2 worm cellular contexts compared by ENCODE assay signal in genomic region chrIII:5080700-5081572, ce11.
A peak's percentile ranks its signal among the peaks of the same experiment; 100 is the strongest.
TF ChIP-seq lines count a peak whose summit lies in the region.

No protein-coding gene starts in this region.

TF ChIP-seq in whole organism, L1 larva, 84 proteins besides CTCF, POLR2A, EP300 and RAD21 (continued from another document):
- peak; percentile 26 for TF ChIP-seq unc-130 (tag; optimal IDR thresholded peaks at IDR 0.05; lab: Kevin White, UChicago)
- no peak for TF ChIP-seq unc-98 (GFP tag; IDR thresholded peaks at IDR 0.05; lab: Robert Waterston, UW)
- TF ChIP-seq ztf-11 (tag; optimal IDR thresholded peaks at IDR 0.05; lab: Kevin White, UChicago) = peak in 1 of 2 experiments; percentile 84
- peak; percentile 65 for TF ChIP-seq isw-1 (GFP tag; IDR thresholded peaks at IDR 0.05; lab: Robert Waterston, UW)
- no peak for TF ChIP-seq unc-30 (tag; optimal IDR thresholded peaks at IDR 0.05; lab: Kevin White, UChicago)
- TF ChIP-seq fkh-10 (GFP tag; optimal IDR thresholded peaks at IDR 0.05; lab: Kevin White, UChicago) = peak; percentile 58
- peak; percentile 84 for TF ChIP-seq ztf-4 (tag; optimal IDR thresholded peaks at IDR 0.05; lab: Kevin White, UChicago)
- TF ChIP-seq hlh-17 (GFP tag; optimal IDR thresholded peaks at IDR 0.05; lab: Kevin White, UChicago; ENCODE audit: borderline replicate concordance) = no peak
- peak; percentile 88 for TF ChIP-seq egl-13 (tag; optimal IDR thresholded peaks at IDR 0.05; lab: Kevin White, UChicago)
- peak; percentile 89 for TF ChIP-seq unc-86 (tag; optimal IDR thresholded peaks at IDR 0.05; lab: Kevin White, UChicago)
- TF ChIP-seq C34B4.2 (tag; optimal IDR thresholded peaks at IDR 0.05; lab: Kevin White, UChicago) = peak; percentile 15
- peak; percentile 82 for TF ChIP-seq ceh-8 (GFP tag; optimal IDR thresholded peaks at IDR 0.05; lab: Kevin White, UChicago)
- no peak for TF ChIP-seq pqm-1 (tag; optimal IDR thresholded peaks at IDR 0.05; lab: Kevin White, UChicago)
- peak; percentile 53 for TF ChIP-seq nhr-77 (tag; optimal IDR thresholded peaks at IDR 0.05; lab: Kevin White, UChicago)
- TF ChIP-seq F16B12.6 (tag; optimal IDR thresholded peaks at IDR 0.05; lab: Kevin White, UChicago) = peak; percentile 21
- peak in 1 of 2 experiments; percentile 51 for TF ChIP-seq mdl-1 (tag; optimal IDR thresholded peaks at IDR 0.05; lab: Kevin White, UChicago)
- peak; percentile 65 to 76 for TF ChIP-seq lin-35 (GFP tag; optimal IDR thresholded peaks at IDR 0.05; lab: Kevin White, UChicago)
- TF ChIP-seq sup-37 (GFP tag; optimal IDR thresholded peaks at IDR 0.05; lab: Kevin White, UChicago) = peak; percentile 63
- TF ChIP-seq Y116A8C.19 (tag; optimal IDR thresholded peaks at IDR 0.05; lab: Kevin White, UChicago; ENCODE audit: borderline replicate concordance) = no peak
- TF ChIP-seq efl-3 (GFP tag; optimal IDR thresholded peaks at IDR 0.05; lab: Kevin White, UChicago) = peak; percentile 64
- TF ChIP-seq pag-3 (tag; optimal IDR thresholded peaks at IDR 0.05; lab: Kevin White, UChicago; ENCODE audit: borderline replicate concordance, insufficient read depth) = no peak
- TF ChIP-seq nhr-12 (tag; optimal IDR thresholded peaks at IDR 0.05; lab: Kevin White, UChicago) = no peak
- TF ChIP-seq unc-62 (GFP tag; optimal IDR thresholded peaks at IDR 0.05; lab: Kevin White, UChicago) = no peak

TF ChIP-seq in whole organism, young adult, 124 proteins besides CTCF, POLR2A, EP300 and RAD21 (continued from another document):
- TF ChIP-seq zim-3 (tag; optimal IDR thresholded peaks at IDR 0.05; lab: Kevin White, UChicago) (peak; percentile 86), F23B12.7 (tag; optimal IDR thresholded peaks at IDR 0.05; lab: Kevin White, UChicago; ENCODE audit: insufficient read depth) (peak; percentile 69), zfh-2 (GFP tag; conservative IDR thresholded peaks at IDR 0.05; lab: Robert Waterston, UW) (no peak), nhr-179 (tag; optimal IDR thresholded peaks at IDR 0.05; lab: Kevin White, UChicago) (peak; percentile 19), ceh-91 (GFP tag; IDR thresholded peaks at IDR 0.05; lab: Robert Waterston, UW) (no peak; the same call in 1 of the 2 replicates), F10E7.11 (tag; optimal IDR thresholded peaks at IDR 0.05; lab: Kevin White, UChicago) (peak; percentile 79), unc-62 (GFP tag; optimal IDR thresholded peaks at IDR 0.05; lab: Kevin White, UChicago) (no peak), ceh-27 (GFP tag; optimal IDR thresholded peaks at IDR 0.05; lab: Kevin White, UChicago) (peak; percentile 65), unc-130 (GFP tag; optimal IDR thresholded peaks at IDR 0.05; lab: Kevin White, UChicago) (peak; percentile 79), nfyb-1 (GFP tag; IDR thresholded peaks at IDR 0.05; lab: Robert Waterston, UW) (peak; percentile 94), rpc-1 (optimal IDR thresholded peaks at IDR 0.05; lab: Kevin White, UChicago) (peak; percentile 70), rpc-1 (tag; optimal IDR thresholded peaks at IDR 0.05; lab: Kevin White, UChicago) (peak; percentile 89), ztf-22 (GFP tag; optimal IDR thresholded peaks at IDR 0.05; lab: Kevin White, UChicago) (no peak), bed-2 (GFP tag; IDR thresholded peaks at IDR 0.05; lab: Robert Waterston, UW) (peak; percentile 75), nhr-120 (GFP tag; IDR thresholded peaks at IDR 0.05; lab: Robert Waterston, UW) (no peak), ceh-40 (GFP tag; IDR thresholded peaks at IDR 0.05; lab: Robert Waterston, UW) (peak; percentile 87; the same call in 1 of the 2 replicates), athp-1 (tag; optimal IDR thresholded peaks at IDR 0.05; lab: Kevin White, UChicago) (peak; percentile 87), ztf-6 (GFP tag; IDR thresholded peaks at IDR 0.05; lab: Robert Waterston, UW) (0 out of 2 replicates have a peak, but pooled peaks have one; percentile 65), attf-3 (GFP tag; conservative IDR thresholded peaks at IDR 0.05; lab: Robert Waterston, UW) (peak; percentile 52; the same call in 1 of the 2 replicates), Y95B8A.8 (GFP tag; IDR thresholded peaks at IDR 0.05; lab: Robert Waterston, UW) (peak; percentile 90), lin-54 (GFP tag; optimal IDR thresholded peaks at IDR 0.05; lab: Kevin White, UChicago) (peak; percentile 84), Y56A3A.18 (GFP tag; IDR thresholded peaks at IDR 0.05; lab: Robert Waterston, UW) (peak; percentile 83), K12H6.12 (tag; optimal IDR thresholded peaks at IDR 0.05; lab: Kevin White, UChicago) (peak; percentile 51)
